Fruit fly (Drosophila melanogaster) whole organism, embryonic: Measurements from ENCODE around the gene CG13077.

Source experiments
- Asciz ChIP-seq: fragments of 200-800 bp; sonication (Bioruptor generic); optimal IDR thresholded peaks from 2 replicates; lab custom pipeline; 2017; ENCODE audit warnings: missing biosample characterization, mild to moderate bottlenecking, missing genetic modification characterization, missing genetic modification reagents
- B-H1 ChIP-seq: fragments of 200-800 bp; sonication (Bioruptor generic); IDR thresholded peaks from 3 replicates; pipeline ENCODE4 v1.3.6; 2022; ENCODE audit warnings: missing biosample characterization, missing genetic modification characterization
- CG10209 ChIP-seq: fragments of 200-800 bp; sonication (Bioruptor generic); optimal IDR thresholded peaks from 3 replicates; lab custom pipeline; 2017; ENCODE audit warnings: missing biosample characterization, mild to moderate bottlenecking, missing genetic modification characterization, missing genetic modification reagents
- CG10431 ChIP-seq: fragments of 200-800 bp; sonication (Bioruptor generic); optimal IDR thresholded peaks from 3 replicates; lab custom pipeline; 2018; ENCODE audit warnings: missing biosample characterization, mild to moderate bottlenecking, missing genetic modification characterization
- CG11247 ChIP-seq: fragments of 200-800 bp; sonication (Bioruptor generic); IDR thresholded peaks from 2 replicates; pipeline ENCODE4 v1.3.6; 2022; ENCODE audit warnings: missing biosample characterization, missing genetic modification characterization
- CG11398 ChIP-seq: fragments of 200-800 bp; sonication (Bioruptor generic); optimal IDR thresholded peaks from 2 replicates; lab custom pipeline; 2016; ENCODE audit warnings: missing biosample characterization, missing genetic modification characterization
- CG13287 ChIP-seq: fragments of 200-800 bp; sonication (Bioruptor generic); IDR thresholded peaks from 2 replicates; pipeline ENCODE4 v1.3.6; 2022; ENCODE audit warnings: missing biosample characterization, missing genetic modification characterization; ENCODE audit not compliant: partially characterized antibody
- CG13424 ChIP-seq: fragments of 200-800 bp; sonication (Bioruptor generic); optimal IDR thresholded peaks from 2 replicates; lab custom pipeline; 2019; ENCODE audit warnings: missing biosample characterization, mild to moderate bottlenecking, missing genetic modification characterization, moderate library complexity
- CG1603 ChIP-seq: fragments of 200-800 bp; sonication (Bioruptor generic); optimal IDR thresholded peaks from 2 replicates; lab custom pipeline; 2019; ENCODE audit warnings: missing biosample characterization, mild to moderate bottlenecking, missing genetic modification characterization, moderate library complexity
- CG17802 ChIP-seq: fragments of 200-800 bp; sonication (Bioruptor generic); optimal IDR thresholded peaks from 2 replicates; lab custom pipeline; 2018; ENCODE audit warnings: missing biosample characterization, mild to moderate bottlenecking, missing genetic modification characterization, moderate library complexity
- CG18476 ChIP-seq: fragments of 200-800 bp; sonication (Bioruptor generic); optimal IDR thresholded peaks from 2 replicates; lab custom pipeline; 2016; ENCODE audit warnings: missing biosample characterization, mild to moderate bottlenecking, missing genetic modification characterization
- CG2889 ChIP-seq: fragments of 200-800 bp; sonication (Bioruptor generic); IDR thresholded peaks from 3 replicates; pipeline ENCODE4 v1.3.6; 2022; ENCODE audit warnings: missing biosample characterization, missing genetic modification characterization
- CG32767 ChIP-seq: fragments of 200-800 bp; sonication (Bioruptor generic); IDR thresholded peaks from 2 replicates; pipeline ENCODE4 v1.3.6; 2022; ENCODE audit warnings: missing biosample characterization, missing genetic modification characterization
- CG34422 ChIP-seq: fragments of 200-800 bp; sonication (Bioruptor generic); IDR thresholded peaks from 3 replicates; pipeline ENCODE4 v1.3.6; 2022; ENCODE audit warnings: missing biosample characterization, missing genetic modification characterization
- CG3847 ChIP-seq: fragments of 200-800 bp; sonication (Bioruptor generic); IDR thresholded peaks from 2 replicates; pipeline ENCODE4 v1.3.6; 2022; ENCODE audit warnings: missing biosample characterization, missing genetic modification characterization
- CG4404 ChIP-seq: fragments of 200-800 bp; sonication (Bioruptor generic); IDR thresholded peaks from 2 replicates; pipeline ENCODE4 v1.3.6; 2022; ENCODE audit warnings: missing biosample characterization, missing genetic modification characterization
- CG4820 ChIP-seq: fragments of 200-800 bp; sonication (Bioruptor generic); optimal IDR thresholded peaks from 3 replicates; lab custom pipeline; 2016; ENCODE audit warnings: missing biosample characterization, missing genetic modification characterization
- CG8765 ChIP-seq: fragments of 200-800 bp; sonication (Bioruptor generic); IDR thresholded peaks from 2 replicates; pipeline ENCODE4 v1.3.6; 2022; ENCODE audit warnings: missing biosample characterization, missing genetic modification characterization
- CG9932 ChIP-seq: fragments of 200-800 bp; sonication (Bioruptor generic); IDR thresholded peaks from 2 replicates; pipeline ENCODE4 v1.3.6; 2022; ENCODE audit warnings: missing biosample characterization, missing genetic modification characterization
- CTCF ChIP-seq: fragments of 200-800 bp; sonication (Bioruptor generic); optimal IDR thresholded peaks from 2 replicates; lab custom pipeline; 2017; ENCODE audit warnings: missing biosample characterization, mild to moderate bottlenecking, missing genetic modification characterization, moderate library complexity
- Camta ChIP-seq: fragments of 200-800 bp; sonication (Bioruptor generic); optimal IDR thresholded peaks from 2 replicates; lab custom pipeline; 2016; ENCODE audit warnings: missing biosample characterization, missing genetic modification characterization
- CoRest ChIP-seq: fragments of 200-800 bp; sonication (Bioruptor generic); optimal IDR thresholded peaks from 3 replicates; lab custom pipeline; 2018; ENCODE audit warnings: missing biosample characterization, mild to moderate bottlenecking, missing genetic modification characterization, moderate library complexity
- Dbx ChIP-seq: fragments of 200-800 bp; sonication (Bioruptor generic); IDR thresholded peaks from 3 replicates; pipeline ENCODE4 v1.3.6; 2022; ENCODE audit warnings: missing biosample characterization, missing genetic modification characterization
- Dfd ChIP-seq, 2 experiments: fragments of >200 bp; optimal IDR thresholded peaks; 2 replicates each; lab custom pipeline; 2017; ENCODE audit warnings: missing biosample characterization in 2 of 2, missing genetic modification characterization in 2 of 2
- Doc3 ChIP-seq: fragments of 200-800 bp; sonication (Bioruptor generic); IDR thresholded peaks from 3 replicates; pipeline ENCODE4 v1.3.6; 2022; ENCODE audit warnings: missing biosample characterization, missing genetic modification characterization; ENCODE audit not compliant: partially characterized antibody
- H2.0 ChIP-seq: fragments of 200-800 bp; sonication (Bioruptor generic); IDR thresholded peaks from 2 replicates; pipeline ENCODE4 v1.3.6; 2022; ENCODE audit warnings: missing biosample characterization, missing genetic modification characterization
- HLH4C ChIP-seq: fragments of 200-800 bp; sonication (Bioruptor generic); IDR thresholded peaks from 3 replicates; pipeline ENCODE4 v1.3.6; 2022; ENCODE audit warnings: missing biosample characterization, missing genetic modification characterization; ENCODE audit not compliant: partially characterized antibody
- Lim3 ChIP-seq: fragments of 200-800 bp; sonication (Bioruptor generic); IDR thresholded peaks from 2 replicates; pipeline ENCODE4 v1.3.6; 2022; ENCODE audit warnings: missing biosample characterization, missing genetic modification characterization
- Mrtf ChIP-seq: fragments of 200-800 bp; sonication (Bioruptor generic); IDR thresholded peaks from 3 replicates; pipeline ENCODE4 v1.3.6; 2022; ENCODE audit warnings: missing biosample characterization, missing genetic modification characterization
- NK7.1 ChIP-seq: fragments of 200-800 bp; sonication (Bioruptor generic); optimal IDR thresholded peaks from 3 replicates; lab custom pipeline; 2016; ENCODE audit warnings: missing biosample characterization, missing genetic modification characterization
- Oaz ChIP-seq: fragments of 200-800 bp; sonication (Bioruptor generic); IDR thresholded peaks from 2 replicates; pipeline ENCODE4 v1.3.6; 2022; ENCODE audit warnings: missing biosample characterization, missing genetic modification characterization
- Spps ChIP-seq: fragments of 200-800 bp; sonication (Bioruptor generic); optimal IDR thresholded peaks from 2 replicates; lab custom pipeline; 2018; ENCODE audit warnings: missing biosample characterization, mild to moderate bottlenecking, missing genetic modification characterization
- Sry-δ ChIP-seq: fragments of 200-800 bp; sonication (Bioruptor generic); optimal IDR thresholded peaks from 2 replicates; lab custom pipeline; 2016; ENCODE audit warnings: missing biosample characterization, missing genetic modification characterization
- Xrp1 ChIP-seq: fragments of 200-800 bp; sonication (Bioruptor generic); IDR thresholded peaks from 2 replicates; pipeline ENCODE4 v1.3.6; 2022; ENCODE audit warnings: missing biosample characterization, missing genetic modification characterization
- abd-A ChIP-seq: fragments of 200-800 bp; sonication (Bioruptor generic); optimal IDR thresholded peaks from 3 replicates; lab custom pipeline; 2019; ENCODE audit warnings: missing biosample characterization, mild to moderate bottlenecking, missing genetic modification characterization, moderate library complexity
- az2 ChIP-seq: fragments of 200-800 bp; sonication (Bioruptor generic); optimal IDR thresholded peaks from 3 replicates; lab custom pipeline; 2016; ENCODE audit warnings: missing biosample characterization, missing genetic modification characterization
- corto ChIP-seq: fragments of 200-800 bp; sonication (Bioruptor generic); optimal IDR thresholded peaks from 2 replicates; lab custom pipeline; 2016; ENCODE audit warnings: missing biosample characterization, mild to moderate bottlenecking, missing genetic modification characterization, moderate library complexity
- crol ChIP-seq: fragments of 200-800 bp; sonication (Bioruptor generic); IDR thresholded peaks from 2 replicates; pipeline ENCODE4 v1.3.6; 2022; ENCODE audit warnings: missing biosample characterization, missing genetic modification characterization
- dmrt99B ChIP-seq: fragments of 200-800 bp; sonication (Bioruptor generic); optimal IDR thresholded peaks from 2 replicates; lab custom pipeline; 2018; ENCODE audit warnings: missing biosample characterization, mild to moderate bottlenecking, missing genetic modification characterization, moderate library complexity
- ewg ChIP-seq: fragments of 200-800 bp; sonication (Bioruptor generic); optimal IDR thresholded peaks from 3 replicates; lab custom pipeline; 2017; ENCODE audit warnings: mild to moderate bottlenecking, missing biosample characterization, missing genetic modification reagents, missing genetic modification characterization
- gsb-n ChIP-seq: fragments of 200-800 bp; sonication (Bioruptor generic); optimal IDR thresholded peaks from 3 replicates; lab custom pipeline; 2018; ENCODE audit warnings: missing biosample characterization, mild to moderate bottlenecking, missing genetic modification characterization
- hth ChIP-seq: fragments of >200 bp; optimal IDR thresholded peaks from 2 replicates; lab custom pipeline; 2017; ENCODE audit warnings: inconsistent platforms
- insv ChIP-seq, 2 experiments: fragments of 200-800 bp; sonication (Bioruptor generic); optimal IDR thresholded peaks; 3 replicates each; lab custom pipeline; 2016 to 2018; ENCODE audit warnings: missing biosample characterization in 2 of 2, missing genetic modification characterization in 2 of 2
- jing ChIP-seq: fragments of 200-800 bp; sonication (Bioruptor generic); optimal IDR thresholded peaks from 2 replicates; lab custom pipeline; 2018; ENCODE audit warnings: missing biosample characterization, mild to moderate bottlenecking, missing genetic modification characterization
- maf-S ChIP-seq: fragments of 200-800 bp; sonication (Bioruptor generic); optimal IDR thresholded peaks from 2 replicates; lab custom pipeline; 2016; ENCODE audit warnings: missing biosample characterization, missing genetic modification characterization
- p53 ChIP-seq: fragments of 200-800 bp; sonication (Bioruptor generic); optimal IDR thresholded peaks from 2 replicates; lab custom pipeline; 2016; ENCODE audit warnings: missing biosample characterization, missing genetic modification characterization
- psq ChIP-seq: fragments of 200-800 bp; sonication (Bioruptor generic); optimal IDR thresholded peaks from 2 replicates; lab custom pipeline; 2017; ENCODE audit warnings: missing biosample characterization, missing genetic modification characterization
- rib ChIP-seq: fragments of 200-800 bp; sonication (Bioruptor generic); IDR thresholded peaks from 2 replicates; pipeline ENCODE4 v1.3.6; 2022; ENCODE audit warnings: missing biosample characterization, missing genetic modification characterization
- run ChIP-seq: fragments of 200-800 bp; sonication (Bioruptor generic); optimal IDR thresholded peaks from 3 replicates; lab custom pipeline; 2018; ENCODE audit warnings: missing biosample characterization, mild to moderate bottlenecking, missing genetic modification characterization
- sens ChIP-seq: fragments of 200-800 bp; sonication (Bioruptor generic); peaks from one replicate; lab custom pipeline; 2016; ENCODE audit warnings: missing biosample characterization, missing genetic modification characterization
- z ChIP-seq: fragments of 200-800 bp; sonication (Bioruptor generic); IDR thresholded peaks from 3 replicates; pipeline ENCODE4 v1.3.6; 2022; ENCODE audit warnings: missing biosample characterization, missing genetic modification characterization

CG13077 gene

DNA sequence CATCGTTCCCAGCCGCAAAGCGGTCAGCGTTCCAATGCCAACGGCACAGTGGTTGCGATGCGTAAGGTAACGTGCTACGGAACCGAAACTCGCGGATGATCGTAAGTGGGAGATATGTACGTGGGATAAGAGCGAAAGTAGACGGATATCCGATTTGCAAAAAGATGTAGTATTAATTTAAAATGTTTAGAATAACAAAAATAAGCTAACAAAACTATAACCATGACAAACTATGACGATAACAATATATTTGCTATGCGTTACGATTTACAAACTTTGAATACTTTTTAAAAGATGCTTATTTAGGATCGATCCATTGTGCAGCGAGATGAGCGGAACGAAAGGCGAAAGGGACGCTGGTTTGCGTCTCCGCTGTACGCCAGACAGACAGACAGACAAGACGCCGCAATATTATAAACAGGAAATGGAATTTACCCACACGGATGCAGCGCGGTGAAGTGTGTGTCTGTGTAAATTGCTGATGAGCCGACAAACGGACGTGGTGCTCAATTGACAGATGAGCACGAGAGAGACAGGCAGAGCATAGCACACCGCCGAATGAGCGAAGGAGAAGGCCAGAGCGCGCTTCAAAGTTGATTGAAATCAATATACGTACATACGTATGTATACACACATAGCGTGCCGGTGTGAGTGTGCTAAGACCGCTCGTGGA is 10.1 kb downstream of the CG13077 start (continued):
- TF ChIP-seq Oaz (GFP tag; lab: Robert Waterston, UW) (peak; percentile 86), CG10431 (GFP tag; lab: Kevin White, UChicago) (peak; percentile 73), crol (GFP tag; lab: Robert Waterston, UW) (peak; percentile 67), CG4404 (GFP tag; lab: Robert Waterston, UW) (peak; percentile 95), insv (GFP tag; optimal IDR thresholded peaks at IDR 0.05; lab: Kevin White, UChicago) (peak; percentile 67 to 85), run (tag; lab: Kevin White, UChicago) (peak; percentile 92), Camta (GFP tag; lab: Kevin White, UChicago) (peak; percentile 98), p53 (GFP tag; lab: Kevin White, UChicago) (peak; percentile 91), sens (GFP tag; lab: Kevin White, UChicago) (peak; percentile 100), NK7.1 (GFP tag; lab: Kevin White, UChicago) (peak; percentile 96), CG11398 (GFP tag; lab: Kevin White, UChicago) (peak; percentile 95), CG2889 (GFP tag; lab: Robert Waterston, UW) (peak; percentile 92), CG13287 (GFP tag; lab: Robert Waterston, UW) (peak; percentile 13; the same call in 1 of the 2 replicates), az2 (GFP tag; lab: Kevin White, UChicago) (peak; percentile 97), CG34422 (GFP tag; lab: Robert Waterston, UW) (peak; percentile 91), CG13424 (tag; lab: Kevin White, UChicago) (peak; percentile 96), CG8765 (GFP tag; lab: Robert Waterston, UW) (peak; percentile 80), jing (GFP tag; lab: Kevin White, UChicago) (peak; percentile 96), rib (no peak; the same call in 1 of the 2 replicates), gsb-n (tag; lab: Kevin White, UChicago) (peak; percentile 96), psq (GFP tag; lab: Kevin White, UChicago) (peak; percentile 86), CG9932 (GFP tag; lab: Robert Waterston, UW) (peak; percentile 95), CTCF (GFP tag; lab: Kevin White, UChicago) (peak; percentile 67), Dfd (GFP tag; optimal IDR thresholded peaks at IDR 0.05; lab: Kevin White, UChicago) (no peak), CG10209 (GFP tag; lab: Kevin White, UChicago) (peak; percentile 99), CG3847 (peak; percentile 95), dmrt99B (tag; lab: Kevin White, UChicago) (peak; percentile 97), Sry-δ (GFP tag; lab: Kevin White, UChicago) (peak; percentile 69), Dbx (peak; percentile 94), HLH4C (no peak), CG18476 (GFP tag; lab: Kevin White, UChicago) (peak; percentile 97), Lim3 (GFP tag; lab: Robert Waterston, UW) (peak; percentile 74; the same call in 1 of the 2 replicates), B-H1 (peak; percentile 89), abd-A (tag; lab: Kevin White, UChicago) (peak; percentile 90), maf-S (peak; percentile 97), hth (lab: Kevin White, UChicago) (no peak), CG32767 (GFP tag; lab: Robert Waterston, UW) (peak; percentile 59; the same call in 1 of the 2 replicates), z (GFP tag; lab: Robert Waterston, UW) (peak; percentile 87), CG4820 (GFP tag; lab: Kevin White, UChicago) (peak; percentile 94), Spps (tag; lab: Kevin White, UChicago) (peak; percentile 89), CG11247 (GFP tag; lab: Robert Waterston, UW) (peak; percentile 84), Xrp1 (peak; percentile 94), CoRest (tag; lab: Kevin White, UChicago) (peak; percentile 98), corto (peak; percentile 73), CG17802 (tag; lab: Kevin White, UChicago) (peak; percentile 87), Mrtf (GFP tag; lab: Robert Waterston, UW) (peak; percentile 92), Doc3 (GFP tag; lab: Robert Waterston, UW) (peak; percentile 44; the same call in 2 of the 3 replicates), ewg (peak; percentile 66), CG1603 (peak; percentile 94), H2.0 (peak; percentile 90), Asciz (GFP tag; lab: Kevin White, UChicago) (peak; percentile 92)
